Fruit fly (Drosophila melanogaster) whole organism, prepupa: ENCODE data around the gene mof.

ENCODE experiments used
- Blimp-1 ChIP-seq: fragments of 200-800 bp; sonication (Bioruptor generic); optimal IDR thresholded peaks from 3 replicates; lab custom pipeline; 2017; ENCODE audit warnings: missing biosample characterization, missing genetic modification characterization, mild to moderate bottlenecking, moderate library complexity, missing genetic modification reagents
- CG10631 ChIP-seq: fragments of 200-800 bp; sonication (Bioruptor generic); optimal IDR thresholded peaks from 2 replicates; lab custom pipeline; 2016; ENCODE audit warnings: missing biosample characterization, missing genetic modification characterization
- CG11762 ChIP-seq: fragments of 200-800 bp; sonication (Bioruptor generic); optimal IDR thresholded peaks from 3 replicates; lab custom pipeline; 2016; ENCODE audit warnings: missing biosample characterization, missing genetic modification characterization; ENCODE audit not compliant: insufficient read depth
- CG11902 ChIP-seq: fragments of 200-800 bp; sonication (Bioruptor generic); optimal IDR thresholded peaks from 3 replicates; lab custom pipeline; 2016; ENCODE audit warnings: missing biosample characterization, missing genetic modification characterization
- CG15336 ChIP-seq: fragments of 200-800 bp; sonication (Bioruptor generic); IDR thresholded peaks from 2 replicates; pipeline ENCODE4 v1.3.6; 2022; ENCODE audit warnings: missing biosample characterization, missing genetic modification characterization
- CG1621 ChIP-seq: fragments of 200-800 bp; sonication (Bioruptor generic); optimal IDR thresholded peaks from 3 replicates; lab custom pipeline; 2018; ENCODE audit warnings: missing biosample characterization, mild to moderate bottlenecking, missing genetic modification characterization
- CG16779 ChIP-seq: fragments of 200-800 bp; sonication (Bioruptor generic); optimal IDR thresholded peaks from 3 replicates; lab custom pipeline; 2017; ENCODE audit warnings: missing biosample characterization, mild to moderate bottlenecking, missing genetic modification characterization
- CG3032 ChIP-seq: fragments of 200-800 bp; optimal IDR thresholded peaks from 2 replicates; lab custom pipeline; 2019; ENCODE audit warnings: missing biosample characterization, mild to moderate bottlenecking, missing genetic modification characterization, moderate library complexity
- CG31627 ChIP-seq: fragments of 200-800 bp; sonication (Bioruptor generic); optimal IDR thresholded peaks from 3 replicates; lab custom pipeline; 2016; ENCODE audit warnings: missing biosample characterization, missing genetic modification characterization
- CG34406 ChIP-seq: fragments of 200-800 bp; sonication (Bioruptor generic); optimal IDR thresholded peaks from 3 replicates; lab custom pipeline; 2016; ENCODE audit warnings: missing biosample characterization, missing genetic modification characterization
- CG3919 ChIP-seq: fragments of 200-800 bp; sonication (Bioruptor generic); optimal IDR thresholded peaks from 3 replicates; lab custom pipeline; 2016; ENCODE audit warnings: missing biosample characterization, missing genetic modification characterization
- CG4318 ChIP-seq: fragments of 200-800 bp; sonication (Bioruptor generic); optimal IDR thresholded peaks from 3 replicates; lab custom pipeline; 2017; ENCODE audit warnings: missing biosample characterization, mild to moderate bottlenecking, missing genetic modification characterization
- CG6163 ChIP-seq: fragments of 200-800 bp; sonication (Bioruptor generic); IDR thresholded peaks from 3 replicates; pipeline ENCODE4 v1.3.6; 2022; ENCODE audit warnings: missing biosample characterization, missing genetic modification characterization
- CG6276 ChIP-seq: fragments of 200-800 bp; sonication (Bioruptor generic); optimal IDR thresholded peaks from 2 replicates; lab custom pipeline; 2017; ENCODE audit warnings: missing biosample characterization, mild to moderate bottlenecking, missing genetic modification characterization
- CG6808 ChIP-seq: fragments of 200-800 bp; sonication (Bioruptor generic); optimal IDR thresholded peaks from 3 replicates; lab custom pipeline; 2017; ENCODE audit warnings: missing biosample characterization, missing genetic modification characterization, mild to moderate bottlenecking, moderate library complexity, missing genetic modification reagents
- CG6854 ChIP-seq: fragments of 200-800 bp; sonication (Bioruptor generic); optimal IDR thresholded peaks from 2 replicates; lab custom pipeline; 2017; ENCODE audit warnings: missing biosample characterization, mild to moderate bottlenecking, missing genetic modification characterization
- CG7368 ChIP-seq: fragments of 200-800 bp; sonication (Bioruptor generic); optimal IDR thresholded peaks from 3 replicates; lab custom pipeline; 2016; ENCODE audit warnings: missing biosample characterization, missing genetic modification characterization
- CG8119 ChIP-seq: fragments of 200-800 bp; sonication (Bioruptor generic); IDR thresholded peaks from 3 replicates; pipeline ENCODE4 v1.3.6; 2022; ENCODE audit warnings: missing biosample characterization, missing genetic modification characterization
- CG8319 ChIP-seq: fragments of 200-800 bp; sonication (Bioruptor generic); optimal IDR thresholded peaks from 3 replicates; lab custom pipeline; 2016; ENCODE audit warnings: missing biosample characterization, missing genetic modification characterization
- CG8632 ChIP-seq: fragments of 200-800 bp; sonication (Bioruptor generic); optimal IDR thresholded peaks from 3 replicates; lab custom pipeline; 2016; ENCODE audit warnings: missing biosample characterization, missing genetic modification characterization
- Eip78C ChIP-seq: fragments of 200-800 bp; sonication (Bioruptor generic); peaks from one replicate; lab custom pipeline; 2016; ENCODE audit warnings: missing biosample characterization, missing genetic modification characterization
- Ets21C ChIP-seq: fragments of 200-800 bp; sonication (Bioruptor generic); optimal IDR thresholded peaks from 3 replicates; lab custom pipeline; 2016; ENCODE audit warnings: missing biosample characterization, missing genetic modification characterization
- Ets96B ChIP-seq: fragments of 200-800 bp; optimal IDR thresholded peaks from 2 replicates; lab custom pipeline; 2019; ENCODE audit warnings: missing biosample characterization, mild to moderate bottlenecking, missing genetic modification characterization, moderate library complexity
- Hr38 ChIP-seq: sonication (Bioruptor generic); optimal IDR thresholded peaks from 2 replicates; lab custom pipeline; 2016; ENCODE audit warnings: missing biosample characterization, missing genetic modification characterization
- Hr39 ChIP-seq: fragments of 200-800 bp; sonication (Bioruptor generic); optimal IDR thresholded peaks from 2 replicates; lab custom pipeline; 2016; ENCODE audit warnings: missing biosample characterization, missing genetic modification characterization
- Hr4 ChIP-seq: fragments of 200-800 bp; sonication (Bioruptor generic); optimal IDR thresholded peaks from 3 replicates; lab custom pipeline; 2016; ENCODE audit warnings: missing biosample characterization, missing genetic modification characterization
- Lpt ChIP-seq: fragments of 200-800 bp; sonication (Bioruptor generic); optimal IDR thresholded peaks from 3 replicates; lab custom pipeline; 2016; ENCODE audit warnings: missing biosample characterization, missing genetic modification characterization
- Sox14 ChIP-seq: fragments of 200-800 bp; sonication (Bioruptor generic); optimal IDR thresholded peaks from 3 replicates; lab custom pipeline; 2016; ENCODE audit warnings: missing biosample characterization, missing genetic modification characterization
- acj6 ChIP-seq: fragments of 200-800 bp; sonication (Bioruptor generic); optimal IDR thresholded peaks from 3 replicates; lab custom pipeline; 2016; ENCODE audit warnings: missing biosample characterization, missing genetic modification characterization
- cyc ChIP-seq: fragments of 200-800 bp; sonication (Bioruptor generic); optimal IDR thresholded peaks from 3 replicates; lab custom pipeline; 2016; ENCODE audit warnings: missing biosample characterization, missing genetic modification characterization
- eg ChIP-seq: fragments of 200-800 bp; sonication (Bioruptor generic); IDR thresholded peaks from 3 replicates; pipeline ENCODE4 v1.3.6; 2022; ENCODE audit warnings: missing biosample characterization, missing genetic modification characterization
- esn ChIP-seq: fragments of 200-800 bp; sonication (Bioruptor generic); optimal IDR thresholded peaks from 2 replicates; lab custom pipeline; 2016; ENCODE audit warnings: missing biosample characterization, mild to moderate bottlenecking, missing genetic modification characterization, moderate library complexity
- fd59A ChIP-seq: fragments of 200-800 bp; sonication (Bioruptor generic); optimal IDR thresholded peaks from 2 replicates; lab custom pipeline; 2017; ENCODE audit warnings: missing biosample characterization, mild to moderate bottlenecking, missing genetic modification characterization, missing genetic modification reagents
- fkh ChIP-seq: fragments of 200-800 bp; sonication (Bioruptor generic); optimal IDR thresholded peaks from 3 replicates; lab custom pipeline; 2017; ENCODE audit warnings: missing biosample characterization, mild to moderate bottlenecking, missing genetic modification characterization, moderate library complexity
- lz ChIP-seq: fragments of 200-800 bp; sonication (Bioruptor generic); optimal IDR thresholded peaks from 3 replicates; lab custom pipeline; 2016; ENCODE audit warnings: missing biosample characterization, missing genetic modification characterization
- salr ChIP-seq, 2 experiments: fragments of 200-800 bp; sonication (Bioruptor generic); optimal IDR thresholded peaks; 3 replicates each; lab custom pipeline; 2016 to 2018; ENCODE audit warnings: missing biosample characterization in 2 of 2, missing genetic modification characterization in 2 of 2, mild to moderate bottlenecking in 1 of 2
- spab ChIP-seq: fragments of 200-800 bp; sonication (Bioruptor generic); optimal IDR thresholded peaks from 2 replicates; lab custom pipeline; 2017; ENCODE audit warnings: missing biosample characterization, mild to moderate bottlenecking, missing genetic modification characterization, missing genetic modification reagents
- ss ChIP-seq, 2 experiments: fragments of 200-800 bp; sonication (Bioruptor generic); optimal IDR thresholded peaks; 2 replicates in 1 of 2; 3 replicates in 1 of 2; lab custom pipeline; 2017 to 2018; ENCODE audit warnings: mild to moderate bottlenecking in 2 of 2, missing biosample characterization in 2 of 2, missing genetic modification characterization in 2 of 2, moderate library complexity in 1 of 2
- svp ChIP-seq: fragments of 200-800 bp; sonication (Bioruptor generic); peaks from one replicate; lab custom pipeline; 2016; ENCODE audit warnings: missing biosample characterization, missing genetic modification characterization
- topi ChIP-seq: fragments of 200-800 bp; sonication (Bioruptor generic); optimal IDR thresholded peaks from 3 replicates; lab custom pipeline; 2016; ENCODE audit warnings: missing biosample characterization, missing genetic modification characterization
- vri ChIP-seq: fragments of 200-800 bp; sonication (Bioruptor generic); optimal IDR thresholded peaks from 3 replicates; lab custom pipeline; 2016; ENCODE audit warnings: missing biosample characterization, mild to moderate bottlenecking, missing genetic modification characterization

mof gene

DNA sequence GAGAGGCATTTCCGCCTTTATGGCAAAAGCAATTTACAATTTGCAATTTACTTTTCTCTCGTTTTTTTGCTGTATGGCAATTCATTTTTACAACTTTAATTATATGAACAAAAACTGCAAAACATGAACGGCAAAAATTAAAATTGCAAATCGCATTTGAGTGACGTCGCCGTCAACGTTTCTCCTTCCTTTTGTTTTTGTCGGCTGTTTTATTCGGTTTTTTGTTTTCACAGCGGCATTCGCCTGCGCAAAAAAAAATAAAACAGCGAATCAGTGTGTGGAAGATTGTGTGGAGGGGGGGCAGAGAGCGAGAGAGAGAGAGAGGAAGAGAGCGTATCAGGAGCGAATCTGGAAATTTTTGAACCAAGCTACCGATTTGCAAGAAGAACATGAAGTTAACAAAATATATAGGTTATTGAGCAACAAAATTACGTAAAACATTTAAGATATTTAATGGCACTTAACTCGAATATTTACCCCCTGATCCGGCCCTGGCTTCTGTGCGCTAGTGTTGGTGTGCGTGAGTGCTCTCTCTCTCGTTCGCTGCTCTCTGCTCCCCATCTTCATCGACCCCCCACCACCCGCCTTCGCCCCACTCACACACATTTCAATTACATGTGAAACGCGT is 42.0 kb upstream of the mof start (continued):
- TF ChIP-seq CG31627 (GFP tag; lab: Kevin White, UChicago): peak; percentile 99
- TF ChIP-seq Ets21C (GFP tag; lab: Kevin White, UChicago): peak; percentile 99
- peak; percentile 100 for TF ChIP-seq CG3919
- peak; percentile 100 for TF ChIP-seq acj6 (GFP tag; lab: Kevin White, UChicago)
- peak; percentile 100 for TF ChIP-seq esn (GFP tag; lab: Kevin White, UChicago)
- TF ChIP-seq CG10631 (GFP tag; lab: Kevin White, UChicago): peak; percentile 99
- TF ChIP-seq CG6808 (GFP tag; lab: Kevin White, UChicago): peak; percentile 99
- TF ChIP-seq Ets96B (tag; lab: Kevin White, UChicago): peak; percentile 99
- TF ChIP-seq fd59A (GFP tag; lab: Kevin White, UChicago): peak; percentile 99
- TF ChIP-seq CG16779: peak; percentile 99
- peak; percentile 99 for TF ChIP-seq CG8632 (GFP tag; lab: Kevin White, UChicago)
- TF ChIP-seq fkh (GFP tag; lab: Kevin White, UChicago): peak; percentile 93
- peak; percentile 99 for TF ChIP-seq CG3032 (tag; lab: Kevin White, UChicago)
- peak; percentile 99 for TF ChIP-seq CG4318 (GFP tag; lab: Kevin White, UChicago)
- peak; percentile 99 for TF ChIP-seq CG6854 (GFP tag; lab: Kevin White, UChicago)
- peak; percentile 99 for TF ChIP-seq Hr39 (GFP tag; lab: Kevin White, UChicago)
- peak; percentile 100 for TF ChIP-seq ss (GFP tag; optimal IDR thresholded peaks at IDR 0.05; lab: Kevin White, UChicago)
- peak; percentile 99 for TF ChIP-seq topi (GFP tag; lab: Kevin White, UChicago)
- TF ChIP-seq CG6163 (GFP tag; lab: Robert Waterston, UW): peak; percentile 100
- TF ChIP-seq CG8319 (GFP tag; lab: Kevin White, UChicago): peak; percentile 99
- TF ChIP-seq lz (GFP tag; lab: Kevin White, UChicago): peak; percentile 100
- TF ChIP-seq Hr38: peak; percentile 89
- TF ChIP-seq spab (GFP tag; lab: Kevin White, UChicago): peak; percentile 99
- peak; percentile 100 for TF ChIP-seq CG11902 (GFP tag; lab: Kevin White, UChicago)
- TF ChIP-seq salr (GFP tag; optimal IDR thresholded peaks at IDR 0.05; lab: Kevin White, UChicago): peak; percentile 99
- peak; percentile 100 for TF ChIP-seq Lpt (GFP tag; lab: Kevin White, UChicago)

DNA sequence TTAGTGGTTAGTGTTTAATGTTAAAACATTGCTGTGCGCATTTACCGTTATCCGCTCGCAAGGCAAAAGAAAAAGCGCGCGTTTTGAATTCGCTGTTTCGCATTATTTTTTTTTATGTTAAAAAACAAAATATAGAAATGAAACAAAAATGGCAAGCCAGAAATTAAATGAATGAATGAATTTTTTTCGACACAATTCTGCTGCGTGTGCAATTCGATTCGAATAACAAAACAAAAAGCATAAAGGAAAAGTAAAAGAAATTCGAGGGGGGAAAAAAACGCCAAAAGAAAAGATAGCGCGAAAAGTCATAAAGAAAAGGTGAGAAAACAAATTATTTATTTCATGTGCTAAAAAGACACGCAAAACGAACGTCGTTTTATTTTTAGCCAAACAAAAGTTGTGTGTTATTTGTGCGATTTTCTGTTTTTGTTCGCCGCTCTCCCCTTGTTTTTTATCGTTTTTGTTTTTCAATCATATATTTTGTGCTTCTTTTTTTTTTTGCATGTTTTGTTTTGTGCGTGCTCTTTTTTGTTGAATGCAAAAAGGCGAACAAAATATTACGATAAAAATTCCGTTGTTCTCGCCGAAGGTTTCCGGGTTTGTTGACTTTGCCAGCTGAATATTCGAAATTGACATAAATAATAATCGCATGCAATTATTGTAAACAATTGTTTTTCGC is 40.8 kb upstream of the mof start:
- TF ChIP-seq CG4318 (GFP tag; lab: Kevin White, UChicago) (no peak), CG6276 (GFP tag; lab: Kevin White, UChicago) (peak; percentile 38), CG16779 (no peak), CG8119 (peak; percentile 49; the same call in 1 of the 3 replicates), svp (GFP tag; lab: Kevin White, UChicago) (no peak), CG15336 (GFP tag; lab: Robert Waterston, UW) (peak; percentile 50), ss (GFP tag; optimal IDR thresholded peaks at IDR 0.05; lab: Kevin White, UChicago) (no peak), Hr4 (GFP tag; lab: Kevin White, UChicago) (no peak), fkh (GFP tag; lab: Kevin White, UChicago) (no peak), CG7368 (GFP tag; lab: Kevin White, UChicago) (no peak), CG6854 (GFP tag; lab: Kevin White, UChicago) (no peak), eg (GFP tag; lab: Robert Waterston, UW) (peak; percentile 67; the same call in 2 of the 3 replicates), Eip78C (GFP tag; lab: Kevin White, UChicago) (peak; percentile 28), CG11762 (no peak), Hr38 (no peak), CG6163 (GFP tag; lab: Robert Waterston, UW) (peak; percentile 27; the same call in 1 of the 3 replicates), CG1621 (tag; lab: Kevin White, UChicago) (no peak), CG34406 (GFP tag; lab: Kevin White, UChicago) (peak; percentile 4), cyc (GFP tag; lab: Kevin White, UChicago) (no peak), Blimp-1 (GFP tag; lab: Kevin White, UChicago) (no peak), topi (GFP tag; lab: Kevin White, UChicago) (no peak), Sox14 (no peak), vri (GFP tag; lab: Kevin White, UChicago) (peak; percentile 9)
